7 worm cellular contexts compared by ENCODE assay signal in the genomic region with DNA sequence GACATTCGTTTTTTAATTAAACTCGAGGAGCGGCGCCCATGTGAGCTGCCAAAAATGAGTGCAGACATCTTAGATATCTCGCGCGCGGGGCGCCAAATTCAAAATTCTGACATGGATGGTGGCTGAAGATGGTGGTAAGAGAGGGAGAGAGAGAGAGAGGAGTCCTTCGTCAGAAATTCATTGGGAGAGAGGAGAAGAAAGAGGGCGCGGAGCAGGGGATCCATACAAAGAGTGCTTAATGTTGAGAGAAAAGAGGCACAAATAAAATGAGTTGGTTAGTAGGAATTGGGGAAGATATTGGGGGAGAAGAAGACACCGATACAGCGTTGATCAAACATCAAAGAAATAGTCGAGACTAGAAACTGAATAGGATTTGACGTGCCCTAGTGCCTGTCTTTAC.
A peak's percentile ranks its signal among the peaks of the same experiment; 100 is the strongest.
TF ChIP-seq lines count a peak whose summit lies in the region.

No protein-coding gene starts in this region.

TF ChIP-seq in whole organism, L1 larva, 84 proteins besides CTCF, POLR2A, EP300 and RAD21 (continues in another document):
- peak in 1 of 3 experiments; percentile 35 for TF ChIP-seq dpl-1 (GFP tag; optimal IDR thresholded peaks at IDR 0.05; lab: Kevin White, UChicago)
- peak; percentile 60 for TF ChIP-seq lin-14 (GFP tag; optimal IDR thresholded peaks at IDR 0.05; lab: Kevin White, UChicago)
- no peak for TF ChIP-seq efl-1 (optimal IDR thresholded peaks at IDR 0.05; lab: Kevin White, UChicago)
- TF ChIP-seq efl-1 (GFP tag; optimal IDR thresholded peaks at IDR 0.05 in 1 of 2; lab: Kevin White, UChicago) = peak; percentile 13 to 56
- no peak for TF ChIP-seq F16B12.6 (tag; optimal IDR thresholded peaks at IDR 0.05; lab: Kevin White, UChicago)
- no peak for TF ChIP-seq elt-2 (tag; optimal IDR thresholded peaks at IDR 0.05; lab: Kevin White, UChicago)
- TF ChIP-seq pax-3 (tag; optimal IDR thresholded peaks at IDR 0.05; lab: Kevin White, UChicago) = no peak
- peak in 1 of 2 experiments; percentile 34 for TF ChIP-seq lin-35 (GFP tag; optimal IDR thresholded peaks at IDR 0.05; lab: Kevin White, UChicago)
- no peak for TF ChIP-seq nhr-20 (tag; optimal IDR thresholded peaks at IDR 0.05; lab: Kevin White, UChicago)
- TF ChIP-seq isw-1 (GFP tag; IDR thresholded peaks at IDR 0.05; lab: Robert Waterston, UW) = no peak
- no peak for TF ChIP-seq nhr-237 (tag; optimal IDR thresholded peaks at IDR 0.05; lab: Kevin White, UChicago)
- no peak for TF ChIP-seq grh-1 (GFP tag; IDR thresholded peaks at IDR 0.05; lab: Robert Waterston, UW)

TF ChIP-seq in whole organism, L2 larva, 48 proteins besides CTCF, POLR2A, EP300 and RAD21:
- TF ChIP-seq nhr-25 (tag; optimal IDR thresholded peaks at IDR 0.05; lab: Kevin White, UChicago) (no peak), unc-55 (GFP tag; optimal IDR thresholded peaks at IDR 0.05; lab: Kevin White, UChicago) (peak; percentile 38), C34F6.9 (tag; optimal IDR thresholded peaks at IDR 0.05; lab: Kevin White, UChicago) (peak; percentile 12)

TF ChIP-seq in whole organism, L3 larva, 47 proteins besides CTCF, POLR2A, EP300 and RAD21:
- peak; percentile 34 for TF ChIP-seq nfya-1 (tag; optimal IDR thresholded peaks at IDR 0.05; lab: Kevin White, UChicago; ENCODE audit: insufficient read depth)
- peak; percentile 53 for TF ChIP-seq lin-15B (tag; optimal IDR thresholded peaks at IDR 0.05; lab: Kevin White, UChicago)
- TF ChIP-seq skn-1 (tag; optimal IDR thresholded peaks at IDR 0.05; lab: Kevin White, UChicago) = no peak
- TF ChIP-seq egl-5 (tag; optimal IDR thresholded peaks at IDR 0.05; lab: Kevin White, UChicago) = no peak
- no peak for TF ChIP-seq ceh-82 (tag; optimal IDR thresholded peaks at IDR 0.05; lab: Kevin White, UChicago)
- no peak for TF ChIP-seq nhr-237 (tag; optimal IDR thresholded peaks at IDR 0.05; lab: Kevin White, UChicago)
- TF ChIP-seq lin-39 (tag; optimal IDR thresholded peaks at IDR 0.05; lab: Kevin White, UChicago) = peak; percentile 45
- no peak for TF ChIP-seq nhr-67 (tag; optimal IDR thresholded peaks at IDR 0.05; lab: Kevin White, UChicago)
- no peak for TF ChIP-seq nhr-28 (tag; optimal IDR thresholded peaks at IDR 0.05; lab: Kevin White, UChicago)
- no peak for TF ChIP-seq nhr-77 (tag; optimal IDR thresholded peaks at IDR 0.05; lab: Kevin White, UChicago)
- no peak for TF ChIP-seq nhr-25 (tag; optimal IDR thresholded peaks at IDR 0.05; lab: Kevin White, UChicago)
- no peak for TF ChIP-seq unc-62 (GFP tag; optimal IDR thresholded peaks at IDR 0.05; lab: Kevin White, UChicago)
- peak; percentile 7 for TF ChIP-seq hmg-11 (tag; optimal IDR thresholded peaks at IDR 0.05; lab: Kevin White, UChicago)

TF ChIP-seq in whole organism, L4 larva, 104 proteins besides CTCF, POLR2A, EP300 and RAD21:
- TF ChIP-seq dpl-1 (GFP tag; optimal IDR thresholded peaks at IDR 0.05; lab: Kevin White, UChicago) (peak; percentile 16), mxl-2 (GFP tag; conservative IDR thresholded peaks at IDR 0.05; lab: Robert Waterston, UW) (no peak), set-16 (GFP tag; IDR thresholded peaks at IDR 0.05; lab: Robert Waterston, UW) (0 out of 2 replicates have a peak, but pooled peaks have one; percentile 20)

TF ChIP-seq in whole organism, late embryonic, 69 proteins besides CTCF, POLR2A, EP300 and RAD21:
- TF ChIP-seq unc-42 (tag; optimal IDR thresholded peaks at IDR 0.05; lab: Kevin White, UChicago) = peak; percentile 54
- TF ChIP-seq ceh-31 (tag; optimal IDR thresholded peaks at IDR 0.05; lab: Kevin White, UChicago) = peak; percentile 4
- TF ChIP-seq ceh-19 (GFP tag; optimal IDR thresholded peaks at IDR 0.05; lab: Kevin White, UChicago) = no peak

TF ChIP-seq in whole organism, mixed stage, embryonic, 35 proteins besides CTCF, POLR2A, EP300 and RAD21:
- no peak for TF ChIP-seq nhr-76 (tag; optimal IDR thresholded peaks at IDR 0.05; lab: Kevin White, UChicago)
- peak; percentile 55 for TF ChIP-seq ces-1 (GFP tag; optimal IDR thresholded peaks at IDR 0.05; lab: Kevin White, UChicago)
TF ChIP-seq in whole organism, mixed stage, embryonic: peak in this region for 1.

TF ChIP-seq in whole organism, young adult, 124 proteins besides CTCF, POLR2A, EP300 and RAD21:
- no peak for TF ChIP-seq ztf-3 (GFP tag; optimal IDR thresholded peaks at IDR 0.05; lab: Kevin White, UChicago)
- no peak for TF ChIP-seq F10E7.11 (tag; optimal IDR thresholded peaks at IDR 0.05; lab: Kevin White, UChicago)
- TF ChIP-seq hmg-1.2 (GFP tag; IDR thresholded peaks at IDR 0.05; lab: Robert Waterston, UW) = no peak
- TF ChIP-seq zfh-2 (GFP tag; conservative IDR thresholded peaks at IDR 0.05; lab: Robert Waterston, UW) = peak; percentile 20; the same call in 1 of the 2 replicates
- TF ChIP-seq Y53G8AR.9 (GFP tag; conservative IDR thresholded peaks at IDR 0.05; lab: Robert Waterston, UW) = no peak
- no peak for TF ChIP-seq rpc-1 (optimal IDR thresholded peaks at IDR 0.05; lab: Kevin White, UChicago)
- TF ChIP-seq rpc-1 (tag; optimal IDR thresholded peaks at IDR 0.05; lab: Kevin White, UChicago) = no peak
- no peak for TF ChIP-seq snpc-1.3 (tag; optimal IDR thresholded peaks at IDR 0.05; lab: Kevin White, UChicago; ENCODE audit: insufficient read depth)
- TF ChIP-seq nhr-27 (tag; optimal IDR thresholded peaks at IDR 0.05; lab: Kevin White, UChicago) = no peak
- TF ChIP-seq gei-17 (GFP tag; optimal IDR thresholded peaks at IDR 0.05; lab: Kevin White, UChicago) = no peak
- TF ChIP-seq xnd-1 (tag; optimal IDR thresholded peaks at IDR 0.05; lab: Kevin White, UChicago) = no peak
- no peak for TF ChIP-seq dox-1 (GFP tag; IDR thresholded peaks at IDR 0.05; lab: Robert Waterston, UW)
- no peak for TF ChIP-seq zim-3 (tag; optimal IDR thresholded peaks at IDR 0.05; lab: Kevin White, UChicago)
- TF ChIP-seq ceh-27 (GFP tag; optimal IDR thresholded peaks at IDR 0.05; lab: Kevin White, UChicago) = peak; percentile 6
- no peak for TF ChIP-seq tlf-1 (GFP tag; optimal IDR thresholded peaks at IDR 0.05; lab: Kevin White, UChicago)
TF ChIP-seq in whole organism, young adult: peak in this region for 2.
